Worm (Caenorhabditis elegans): ENCODE results near the gene C07A9.12.
A peak's percentile ranks its signal among the peaks of the same experiment; 100 is the strongest.

Gene C07A9.12

ce11 chrIII:9758848-9759247 lies 31.5 kb upstream of the C07A9.12 start, which contains the start of gene rmd-1:
Gene rmd-1 (plus strand): TSS chrIII:9759094.
- TF ChIP-seq snpc-3.4 (tag; optimal IDR thresholded peaks at IDR 0.05) (peak; percentile 71), ztf-18 (tag; optimal IDR thresholded peaks at IDR 0.05) (peak; percentile 2), Y95B8A.8 (GFP tag; IDR thresholded peaks at IDR 0.05) (0 out of 2 replicates have a peak, but pooled peaks have one; percentile 40), ekl-4 (GFP tag; IDR thresholded peaks at IDR 0.05) (peak; percentile 9; the same call in 1 of the 2 replicates), athp-1 (tag; optimal IDR thresholded peaks at IDR 0.05) (no peak), K11D2.4 (GFP tag; IDR thresholded peaks at IDR 0.05) (no peak), ceh-91 (GFP tag; IDR thresholded peaks at IDR 0.05) (peak; percentile 52; the same call in 1 of the 2 replicates), F33H1.4 (GFP tag; IDR thresholded peaks at IDR 0.05) (peak; percentile 72), sea-2 (GFP tag; IDR thresholded peaks at IDR 0.05) (no peak), ztf-28 (GFP tag; IDR thresholded peaks at IDR 0.05) (no peak), F55B11.4 (tag; optimal IDR thresholded peaks at IDR 0.05; ENCODE audit: borderline replicate concordance, insufficient read depth) (no peak), ets-4 (GFP tag; optimal IDR thresholded peaks at IDR 0.05) (no peak), mel-28 (tag; optimal IDR thresholded peaks at IDR 0.05; ENCODE audit: borderline replicate concordance) (no peak), nfyb-1 (GFP tag; IDR thresholded peaks at IDR 0.05) (no peak), chd-7 (tag; optimal IDR thresholded peaks at IDR 0.05) (no peak), mes-4 (tag; optimal IDR thresholded peaks at IDR 0.05) (no peak), F10E7.11 (tag; optimal IDR thresholded peaks at IDR 0.05) (no peak), B0019.2 (GFP tag; conservative IDR thresholded peaks at IDR 0.05) (no peak), hmg-1.2 (GFP tag; IDR thresholded peaks at IDR 0.05) (peak; percentile 17; the same call in 1 of the 2 replicates), lag-1 (GFP tag; IDR thresholded peaks at IDR 0.05) (no peak), ceh-79 (tag; optimal IDR thresholded peaks at IDR 0.05) (no peak), F37B4.10 (GFP tag; IDR thresholded peaks at IDR 0.05) (no peak), ztf-6 (GFP tag; IDR thresholded peaks at IDR 0.05) (no peak), T07F8.4 (tag; optimal IDR thresholded peaks at IDR 0.05) (no peak), nhr-27 (tag; optimal IDR thresholded peaks at IDR 0.05) (no peak), pbrm-1 (GFP tag; IDR thresholded peaks at IDR 0.05) (no peak), tbp1 (GFP tag; optimal IDR thresholded peaks at IDR 0.05) (peak; percentile 1), dpff-1 (tag; optimal IDR thresholded peaks at IDR 0.05) (no peak), Y67H2A.10 (GFP tag; conservative IDR thresholded peaks at IDR 0.05) (no peak), efl-1 (GFP tag; optimal IDR thresholded peaks at IDR 0.05) (peak; percentile 94), hlh-12 (tag; optimal IDR thresholded peaks at IDR 0.05) (no peak), rcor-1 (GFP tag; IDR thresholded peaks at IDR 0.05) (peak; percentile 42; the same call in 1 of the 2 replicates), attf-6 (GFP tag; IDR thresholded peaks at IDR 0.05) (no peak), D2030.7 (GFP tag; IDR thresholded peaks at IDR 0.05) (peak; percentile 57; the same call in 1 of the 2 replicates), tlf-1 (GFP tag; optimal IDR thresholded peaks at IDR 0.05) (peak; percentile 8), ccch-3 (GFP tag; optimal IDR thresholded peaks at IDR 0.05) (no peak), dox-1 (GFP tag; IDR thresholded peaks at IDR 0.05) (peak; percentile 41), rec-8 (tag; optimal IDR thresholded peaks at IDR 0.05) (no peak), unc-130 (GFP tag; optimal IDR thresholded peaks at IDR 0.05) (peak; percentile 45), lin-26 (GFP tag; IDR thresholded peaks at IDR 0.05) (no peak), let-607 (tag; optimal IDR thresholded peaks at IDR 0.05) (no peak), ama-1 (optimal IDR thresholded peaks at IDR 0.05) (no peak), ama-1 (GFP tag; optimal IDR thresholded peaks at IDR 0.05) (no peak), Y53G8AR.9 (GFP tag; conservative IDR thresholded peaks at IDR 0.05) (no peak), lin-40 (tag; optimal IDR thresholded peaks at IDR 0.05) (no peak), dpl-1 (GFP tag; optimal IDR thresholded peaks at IDR 0.05) (peak; percentile 79), hsf-1 (GFP tag; IDR thresholded peaks at IDR 0.05) (peak; percentile 94), die-1 (tag; optimal IDR thresholded peaks at IDR 0.05) (no peak), snpc-1.1 (tag; optimal IDR thresholded peaks at IDR 0.05; ENCODE audit: insufficient read depth) (no peak)
